Fruit fly (Drosophila melanogaster): ENCODE measurements around the gene CG13114.

- TF ChIP-seq foxo (GFP tag; optimal IDR thresholded peaks at IDR 0.05) (peak in 1 of 2 experiments; percentile 28), Mio (GFP tag; optimal IDR thresholded peaks at IDR 0.05) (no peak), Abd-B (GFP tag; optimal IDR thresholded peaks at IDR 0.05) (no peak), CrebA (GFP tag; optimal IDR thresholded peaks at IDR 0.05; ENCODE audit: borderline replicate concordance) (no peak), Myc (optimal IDR thresholded peaks at IDR 0.05) (no peak)
Measured at dm6 chr2L:9526518-9526917, 19.1 kb upstream of the CG13114 start.
